Worm (Caenorhabditis elegans): Measurements from ENCODE around the gene cif-1.
"Not testable (repeated sequence)": the region's sequence is repeated elsewhere in the genome, so short reads cannot be mapped to it uniquely, and the experiment has no call there.

- not testable (repeated sequence) for TF ChIP-seq ces-1 (GFP tag; optimal IDR thresholded peaks at IDR 0.05); unc-39 (tag; optimal IDR thresholded peaks at IDR 0.05); drap-1 (GFP tag; optimal IDR thresholded peaks at IDR 0.05); unc-62 (GFP tag; optimal IDR thresholded peaks at IDR 0.05); nhr-237 (tag; optimal IDR thresholded peaks at IDR 0.05); tbx-8 (GFP tag; optimal IDR thresholded peaks at IDR 0.05); ztf-11 (tag; optimal IDR thresholded peaks at IDR 0.05); elt-3 (tag; optimal IDR thresholded peaks at IDR 0.05); nhr-12 (tag; optimal IDR thresholded peaks at IDR 0.05); lin-32 (GFP tag; optimal IDR thresholded peaks at IDR 0.05)
Measured at ce11 chrIV:4720522-4720921, 10.0 kb upstream of the cif-1 start.

Measured in whole organism, mixed stage, embryonic.